Worm (Caenorhabditis elegans) whole organism, L1 larva: ENCODE results near the gene sel-9.
A peak's percentile ranks its signal among the peaks of the same experiment; 100 is the strongest.

Source experiments
- C16A3.4 ChIP-seq: fragments of 150-350 bp; optimal IDR thresholded peaks from 2 replicates; lab custom pipeline; 2014; ENCODE audit warnings: missing biosample characterization, missing genetic modification characterization
- C34B4.2 ChIP-seq: sonication (generic microtip); optimal IDR thresholded peaks from 2 replicates; lab custom pipeline; 2017; ENCODE audit warnings: mild to moderate bottlenecking, missing genetic modification characterization, missing compliant biosample characterization
- aha-1 ChIP-seq: fragments of 150-350 bp; optimal IDR thresholded peaks from 2 replicates; lab custom pipeline; 2014; ENCODE audit warnings: missing biosample characterization, missing genetic modification characterization
- alr-1 ChIP-seq: fragments of 200-800 bp; sonication (Bioruptor generic); optimal IDR thresholded peaks from 2 replicates; lab custom pipeline; 2018; ENCODE audit warnings: borderline replicate concordance, mild to moderate bottlenecking, missing genetic modification characterization, missing compliant biosample characterization
- ceh-88 ChIP-seq: fragments of 200-800 bp; sonication (Bioruptor generic); IDR thresholded peaks from 2 replicates; pipeline ENCODE4 v1.3.6; 2022; ENCODE audit warnings: missing genetic modification characterization, missing compliant biosample characterization
- efl-1 ChIP-seq, 4 experiments: fragments of 150-350 bp; optimal IDR thresholded peaks in 3 of 4; peaks in 1 of 4; 1 replicate in 1 of 4; 2 replicates in 3 of 4; lab custom pipeline; 2014; ENCODE audit warnings: missing biosample characterization in 2 of 4, missing genetic modification characterization in 2 of 4, missing genetic modification reagents in 2 of 4
- efl-3 ChIP-seq: fragments of 200-800 bp; sonication (Bioruptor generic); optimal IDR thresholded peaks from 2 replicates; lab custom pipeline; 2018; ENCODE audit warnings: mild to moderate bottlenecking, missing genetic modification characterization, missing compliant biosample characterization
- egl-27 ChIP-seq, 2 experiments: fragments of 150-350 bp in 1 of 2; sonication (generic microtip); optimal IDR thresholded peaks; 3 replicates each; lab custom pipeline; 2017 to 2018; ENCODE audit warnings: missing biosample characterization in 2 of 2, missing genetic modification characterization in 2 of 2, missing genetic modification reagents in 2 of 2
- fkh-4 ChIP-seq: sonication (generic microtip); optimal IDR thresholded peaks from 2 replicates; lab custom pipeline; 2016; ENCODE audit warnings: missing compliant biosample characterization, missing genetic modification characterization, borderline replicate concordance
- hlh-4 ChIP-seq: sonication (generic microtip); optimal IDR thresholded peaks from 2 replicates; lab custom pipeline; 2016; ENCODE audit warnings: mild to moderate bottlenecking, missing genetic modification characterization, missing compliant biosample characterization
- irx-1 ChIP-seq: sonication (generic microtip); optimal IDR thresholded peaks from 2 replicates; lab custom pipeline; 2016; ENCODE audit warnings: missing genetic modification characterization, missing compliant biosample characterization
- lin-39 ChIP-seq: fragments of 150-350 bp; optimal IDR thresholded peaks from 2 replicates; lab custom pipeline; 2014; ENCODE audit warnings: missing biosample characterization, missing genetic modification reagents, missing genetic modification characterization
- mab-9 ChIP-seq: fragments of 200-800 bp; sonication (Bioruptor generic); IDR thresholded peaks from 2 replicates; pipeline ENCODE4 v1.3.6; 2022; ENCODE audit warnings: missing genetic modification reagents, missing genetic modification characterization, missing compliant biosample characterization
- nhr-12 ChIP-seq: sonication (generic microtip); optimal IDR thresholded peaks from 2 replicates; lab custom pipeline; 2017; ENCODE audit warnings: missing biosample characterization, missing genetic modification characterization
- nhr-20 ChIP-seq: sonication (generic microtip); optimal IDR thresholded peaks from 2 replicates; lab custom pipeline; 2016; ENCODE audit warnings: mild to moderate bottlenecking, missing genetic modification characterization, missing compliant biosample characterization
- nhr-237 ChIP-seq: fragments of 150-350 bp; optimal IDR thresholded peaks from 2 replicates; lab custom pipeline; 2014; ENCODE audit warnings: missing biosample characterization, missing genetic modification characterization
- nhr-47 ChIP-seq: sonication (generic microtip); optimal IDR thresholded peaks from 2 replicates; lab custom pipeline; 2016; ENCODE audit warnings: mild to moderate bottlenecking, missing genetic modification characterization, moderate library complexity, missing compliant biosample characterization
- nhr-71 ChIP-seq: sonication (generic microtip); optimal IDR thresholded peaks from 2 replicates; lab custom pipeline; 2016; ENCODE audit warnings: mild to moderate bottlenecking, missing genetic modification characterization, moderate library complexity, missing compliant biosample characterization
- nhr-77 ChIP-seq: fragments of 150-350 bp; optimal IDR thresholded peaks from 2 replicates; lab custom pipeline; 2014; ENCODE audit warnings: missing biosample characterization, missing genetic modification characterization
- pag-3 ChIP-seq: sonication (generic microtip); optimal IDR thresholded peaks from 2 replicates; lab custom pipeline; 2017; ENCODE audit warnings: missing genetic modification characterization, mild to moderate bottlenecking, missing compliant biosample characterization, antibody characterized with exemption, borderline replicate concordance; ENCODE audit not compliant: insufficient read depth
- snpc-4 ChIP-seq: fragments of 150-350 bp; optimal IDR thresholded peaks from 2 replicates; lab custom pipeline; 2014; ENCODE audit warnings: missing biosample characterization, missing genetic modification characterization
- sox-4 ChIP-seq: sonication (generic microtip); optimal IDR thresholded peaks from 2 replicates; lab custom pipeline; 2016; ENCODE audit warnings: missing genetic modification characterization, missing compliant biosample characterization
- swsn-7 ChIP-seq: sonication (generic microtip); optimal IDR thresholded peaks from 2 replicates; lab custom pipeline; 2016; ENCODE audit warnings: missing genetic modification characterization, missing compliant biosample characterization
- tbx-2 ChIP-seq: sonication (generic microtip); optimal IDR thresholded peaks from 2 replicates; lab custom pipeline; 2016; ENCODE audit warnings: missing genetic modification characterization, missing compliant biosample characterization
- zag-1 ChIP-seq: fragments of 150-350 bp; optimal IDR thresholded peaks from 2 replicates; lab custom pipeline; 2014; ENCODE audit warnings: missing biosample characterization, missing genetic modification characterization
- zip-4 ChIP-seq: fragments of 200-800 bp; sonication (Bioruptor generic); optimal IDR thresholded peaks from 2 replicates; lab custom pipeline; 2018; ENCODE audit warnings: mild to moderate bottlenecking, missing genetic modification characterization, moderate library complexity, missing compliant biosample characterization
- ztf-11 ChIP-seq, 2 experiments: sonication (generic microtip); optimal IDR thresholded peaks; 2 replicates each; lab custom pipeline; 2016 to 2017; ENCODE audit warnings: missing genetic modification characterization in 2 of 2, missing biosample characterization in 1 of 2, missing compliant biosample characterization in 1 of 2
- ztf-4 ChIP-seq: fragments of 150-350 bp; optimal IDR thresholded peaks from 2 replicates; lab custom pipeline; 2014; ENCODE audit warnings: missing biosample characterization, missing genetic modification characterization

Gene sel-9

ce11 chrV:8288125-8288806 is 14.1 kb downstream of the sel-9 start (continued):
- TF ChIP-seq nhr-71 (peak; percentile 17), alr-1 (tag; lab: Kevin White, UChicago) (no peak)

- TF ChIP-seq C16A3.4 (tag; lab: Kevin White, UChicago) (no peak), egl-27 (tag; optimal IDR thresholded peaks at IDR 0.05; lab: Kevin White, UChicago) (no peak), zip-4 (GFP tag; lab: Kevin White, UChicago) (no peak), irx-1 (tag; lab: Kevin White, UChicago) (no peak), nhr-20 (no peak), zag-1 (tag; lab: Kevin White, UChicago) (no peak), pag-3 (tag; lab: Kevin White, UChicago) (no peak), sox-4 (tag; lab: Kevin White, UChicago) (no peak), ztf-11 (tag; optimal IDR thresholded peaks at IDR 0.05; lab: Kevin White, UChicago) (no peak)
These were observed 16.9 kb downstream of the sel-9 start for ce11 chrV:8285455-8285854.

- TF ChIP-seq alr-1 (tag; lab: Kevin White, UChicago) (no peak), hlh-4 (no peak), ztf-11 (tag; optimal IDR thresholded peaks at IDR 0.05; lab: Kevin White, UChicago) (no peak), nhr-237 (tag; lab: Kevin White, UChicago) (no peak)
These were observed 17.6 kb downstream of the sel-9 start, which contains the start of gene slc-17.5 for ce11 chrV:8284800-8285199. Gene slc-17.5, minus strand, starts transcription at chrV:8284900.

ce11 chrV:8282933-8283332 is 19.4 kb downstream of the sel-9 start:
- TF ChIP-seq efl-3 (GFP tag; lab: Kevin White, UChicago) (no peak), hlh-4 (no peak), swsn-7 (tag; lab: Kevin White, UChicago) (no peak), efl-1 (optimal IDR thresholded peaks at IDR 0.05; lab: Kevin White, UChicago) (no peak), efl-1 (GFP tag; optimal IDR thresholded peaks at IDR 0.05 in 1 of 2; lab: Kevin White, UChicago) (peak in 1 of 2 experiments; percentile 24), zip-4 (GFP tag; lab: Kevin White, UChicago) (no peak)

- no peak for TF ChIP-seq lin-39 (tag; lab: Kevin White, UChicago)
- TF ChIP-seq efl-1 (optimal IDR thresholded peaks at IDR 0.05; lab: Kevin White, UChicago) = no peak
- peak in 1 of 2 experiments; percentile 89 for TF ChIP-seq efl-1 (GFP tag; optimal IDR thresholded peaks at IDR 0.05 in 1 of 2; lab: Kevin White, UChicago)
- TF ChIP-seq, all 84 proteins: peak for 1
These were observed 20.7 kb downstream of the sel-9 start for ce11 chrV:8281646-8282045.

- TF ChIP-seq efl-1 (optimal IDR thresholded peaks at IDR 0.05; lab: Kevin White, UChicago) (no peak), efl-1 (GFP tag; optimal IDR thresholded peaks at IDR 0.05 in 1 of 2; lab: Kevin White, UChicago) (peak in 1 of 2 experiments; percentile 89), tbx-2 (tag; lab: Kevin White, UChicago) (no peak)
These were observed 21.6 kb downstream of the sel-9 start, which contains the start of gene str-135 for ce11 chrV:8280770-8281169. Gene str-135, minus strand, starts transcription at chrV:8280870.

ce11 chrV:8278830-8279229 is 23.6 kb downstream of the sel-9 start, which contains the start of gene str-136:
Gene str-136, minus strand, starts transcription at chrV:8278930.
- TF ChIP-seq fkh-4 = no peak
- no peak for TF ChIP-seq nhr-77 (tag; lab: Kevin White, UChicago)
- TF ChIP-seq lin-39 (tag; lab: Kevin White, UChicago) = no peak
- TF ChIP-seq pag-3 (tag; lab: Kevin White, UChicago) = no peak
- no peak for TF ChIP-seq ztf-4 (tag; lab: Kevin White, UChicago)
- TF ChIP-seq mab-9 (GFP tag; lab: Robert Waterston, UW) = no peak
- TF ChIP-seq ceh-88 = no peak
- TF ChIP-seq C34B4.2 (tag; lab: Kevin White, UChicago) = no peak
- no peak for TF ChIP-seq aha-1 (tag; lab: Kevin White, UChicago)
- TF ChIP-seq nhr-47 (tag; lab: Kevin White, UChicago) = no peak
- no peak for TF ChIP-seq snpc-4
- TF ChIP-seq nhr-12 (tag; lab: Kevin White, UChicago) = no peak
